Fruit fly (Drosophila melanogaster) whole organism, embryonic: ENCODE data around the gene nst.

Experiments
- Bteb2 ChIP-seq: fragments of 200-800 bp; sonication (Bioruptor generic); optimal IDR thresholded peaks from 2 replicates; lab custom pipeline; 2016; ENCODE audit warnings: missing biosample characterization, missing genetic modification characterization
- CG10462 ChIP-seq: fragments of 200-800 bp; sonication (Bioruptor generic); optimal IDR thresholded peaks from 2 replicates; lab custom pipeline; 2016; ENCODE audit warnings: missing biosample characterization, missing genetic modification characterization
- CG10959 ChIP-seq: fragments of 200-800 bp; sonication (Bioruptor generic); IDR thresholded peaks from 2 replicates; pipeline ENCODE4 v1.3.6; 2022; ENCODE audit warnings: missing biosample characterization, missing genetic modification characterization
- CG11085 ChIP-seq: fragments of 200-800 bp; sonication (Bioruptor generic); IDR thresholded peaks from 2 replicates; pipeline ENCODE4 v1.3.6; 2022; ENCODE audit warnings: missing biosample characterization, missing genetic modification characterization
- CG11560 ChIP-seq: fragments of 200-800 bp; sonication (Bioruptor generic); IDR thresholded peaks from 3 replicates; pipeline ENCODE4 v1.3.6; 2022; ENCODE audit warnings: missing biosample characterization, missing genetic modification characterization
- CG13287 ChIP-seq: fragments of 200-800 bp; sonication (Bioruptor generic); IDR thresholded peaks from 2 replicates; pipeline ENCODE4 v1.3.6; 2022; ENCODE audit warnings: missing biosample characterization, missing genetic modification characterization; ENCODE audit not compliant: partially characterized antibody
- CG15073 ChIP-seq: fragments of 200-800 bp; sonication (Bioruptor generic); optimal IDR thresholded peaks from 2 replicates; lab custom pipeline; 2016; ENCODE audit warnings: missing biosample characterization, missing genetic modification characterization
- CG15514 ChIP-seq: fragments of 200-800 bp; sonication (Bioruptor generic); optimal IDR thresholded peaks from 3 replicates; lab custom pipeline; 2017; ENCODE audit warnings: missing biosample characterization, missing genetic modification characterization, mild to moderate bottlenecking, moderate library complexity, missing genetic modification reagents
- CG17328 ChIP-seq: fragments of 200-800 bp; sonication (Bioruptor generic); IDR thresholded peaks from 2 replicates; pipeline ENCODE4 v1.3.6; 2022; ENCODE audit warnings: missing biosample characterization, missing genetic modification characterization
- CG2678 ChIP-seq: fragments of 200-800 bp; sonication (Bioruptor generic); optimal IDR thresholded peaks from 3 replicates; lab custom pipeline; 2019; ENCODE audit warnings: missing biosample characterization, mild to moderate bottlenecking, missing genetic modification characterization, moderate library complexity
- CG30431 ChIP-seq: fragments of 200-800 bp; sonication (Bioruptor generic); optimal IDR thresholded peaks from 2 replicates; lab custom pipeline; 2017; ENCODE audit warnings: missing biosample characterization, missing genetic modification characterization
- CG31388 ChIP-seq: fragments of 200-800 bp; sonication (Bioruptor generic); optimal IDR thresholded peaks from 2 replicates; lab custom pipeline; 2016; ENCODE audit warnings: missing biosample characterization, missing genetic modification characterization
- CG3281 ChIP-seq: fragments of 200-800 bp; sonication (Bioruptor generic); optimal IDR thresholded peaks from 3 replicates; lab custom pipeline; 2017; ENCODE audit warnings: missing biosample characterization, mild to moderate bottlenecking, missing genetic modification characterization
- CG34224 ChIP-seq: fragments of 200-800 bp; sonication (Bioruptor generic); IDR thresholded peaks from 3 replicates; pipeline ENCODE4 v1.3.6; 2022; ENCODE audit warnings: missing biosample characterization, missing genetic modification characterization; ENCODE audit not compliant: partially characterized antibody
- CG3847 ChIP-seq: fragments of 200-800 bp; sonication (Bioruptor generic); IDR thresholded peaks from 2 replicates; pipeline ENCODE4 v1.3.6; 2022; ENCODE audit warnings: missing biosample characterization, missing genetic modification characterization
- CG4820 ChIP-seq: fragments of 200-800 bp; sonication (Bioruptor generic); optimal IDR thresholded peaks from 3 replicates; lab custom pipeline; 2016; ENCODE audit warnings: missing biosample characterization, missing genetic modification characterization
- CG8359 ChIP-seq: fragments of 200-800 bp; sonication (Bioruptor generic); optimal IDR thresholded peaks from 2 replicates; lab custom pipeline; 2017; ENCODE audit warnings: missing biosample characterization, mild to moderate bottlenecking, missing genetic modification characterization, borderline replicate concordance
- CG9727 ChIP-seq: fragments of 200-800 bp; sonication (Bioruptor generic); optimal IDR thresholded peaks from 3 replicates; lab custom pipeline; 2017; ENCODE audit warnings: missing biosample characterization, mild to moderate bottlenecking, missing genetic modification characterization
- CG9932 ChIP-seq: fragments of 200-800 bp; sonication (Bioruptor generic); IDR thresholded peaks from 2 replicates; pipeline ENCODE4 v1.3.6; 2022; ENCODE audit warnings: missing biosample characterization, missing genetic modification characterization
- CrebB ChIP-seq: fragments of 200-800 bp; sonication (Bioruptor generic); optimal IDR thresholded peaks from 3 replicates; lab custom pipeline; 2018; ENCODE audit warnings: missing biosample characterization, mild to moderate bottlenecking, missing genetic modification characterization
- Dp ChIP-seq: fragments of 200-800 bp; sonication (Bioruptor generic); optimal IDR thresholded peaks from 2 replicates; lab custom pipeline; 2018; ENCODE audit warnings: missing biosample characterization, mild to moderate bottlenecking, missing genetic modification characterization, moderate library complexity
- Fer2 ChIP-seq: fragments of 200-800 bp; sonication (Bioruptor generic); optimal IDR thresholded peaks from 2 replicates; lab custom pipeline; 2018; ENCODE audit warnings: missing biosample characterization, mild to moderate bottlenecking, missing genetic modification characterization, moderate library complexity
- Hr3 ChIP-seq: fragments of 200-800 bp; sonication (Bioruptor generic); optimal IDR thresholded peaks from 3 replicates; lab custom pipeline; 2016; ENCODE audit warnings: missing biosample characterization, missing genetic modification characterization
- Jarid2 ChIP-seq: fragments of 200-800 bp; sonication (Bioruptor generic); optimal IDR thresholded peaks from 3 replicates; lab custom pipeline; 2017; ENCODE audit warnings: mild to moderate bottlenecking, missing biosample characterization, missing genetic modification reagents, missing genetic modification characterization
- MBD-R2 ChIP-seq: fragments of 200-800 bp; sonication (Bioruptor generic); IDR thresholded peaks from 2 replicates; pipeline ENCODE4 v1.3.6; 2022; ENCODE audit warnings: missing biosample characterization, missing genetic modification characterization
- NC2α ChIP-seq: fragments of 200-800 bp; sonication (Bioruptor generic); optimal IDR thresholded peaks from 2 replicates; lab custom pipeline; 2016; ENCODE audit warnings: missing biosample characterization, missing genetic modification characterization
- Pdp1 ChIP-seq, 2 experiments: fragments of 200-800 bp; sonication (Bioruptor generic); optimal IDR thresholded peaks; 3 replicates each; lab custom pipeline; 2016; ENCODE audit warnings: missing biosample characterization in 2 of 2, missing genetic modification characterization in 2 of 2, mild to moderate bottlenecking in 1 of 2, moderate library complexity in 1 of 2
- Sry-δ ChIP-seq: fragments of 200-800 bp; sonication (Bioruptor generic); optimal IDR thresholded peaks from 2 replicates; lab custom pipeline; 2016; ENCODE audit warnings: missing biosample characterization, missing genetic modification characterization
- Ssrp ChIP-seq: fragments of 200-800 bp; sonication (Bioruptor generic); optimal IDR thresholded peaks from 2 replicates; lab custom pipeline; 2018; ENCODE audit warnings: missing biosample characterization, mild to moderate bottlenecking, missing genetic modification characterization, moderate library complexity
- ase ChIP-seq: fragments of 200-800 bp; sonication (Bioruptor generic); IDR thresholded peaks from 3 replicates; pipeline ENCODE4 v1.3.6; 2022; ENCODE audit warnings: missing biosample characterization, missing genetic modification characterization
- bab2 ChIP-seq: fragments of 200-800 bp; sonication (Bioruptor generic); optimal IDR thresholded peaks from 2 replicates; lab custom pipeline; 2016; ENCODE audit warnings: missing biosample characterization, missing genetic modification characterization
- chinmo ChIP-seq: fragments of 200-800 bp; sonication (Bioruptor generic); IDR thresholded peaks from 4 replicates; pipeline ENCODE4 v1.3.6; 2022; ENCODE audit warnings: missing biosample characterization, missing genetic modification characterization; ENCODE audit not compliant: partially characterized antibody
- corto ChIP-seq: fragments of 200-800 bp; sonication (Bioruptor generic); optimal IDR thresholded peaks from 2 replicates; lab custom pipeline; 2016; ENCODE audit warnings: missing biosample characterization, mild to moderate bottlenecking, missing genetic modification characterization, moderate library complexity
- crc ChIP-seq: fragments of 200-800 bp; sonication (Bioruptor generic); optimal IDR thresholded peaks from 2 replicates; lab custom pipeline; 2016; ENCODE audit warnings: missing biosample characterization, missing genetic modification characterization
- dpn ChIP-seq, 2 experiments: fragments of 200-800 bp; sonication (Bioruptor generic); optimal IDR thresholded peaks; 3 replicates each; lab custom pipeline; 2016; ENCODE audit warnings: missing biosample characterization in 2 of 2, missing genetic modification characterization in 2 of 2
- gcm2 ChIP-seq: fragments of 200-800 bp; sonication (Bioruptor generic); optimal IDR thresholded peaks from 2 replicates; lab custom pipeline; 2016; ENCODE audit warnings: missing biosample characterization, missing genetic modification characterization
- grau ChIP-seq: fragments of 200-800 bp; optimal IDR thresholded peaks from 3 replicates; lab custom pipeline; 2019; ENCODE audit warnings: missing biosample characterization, mild to moderate bottlenecking, missing genetic modification characterization, moderate library complexity
- h ChIP-seq: fragments of >200 bp; optimal IDR thresholded peaks from 2 replicates; lab custom pipeline; 2017
- hth ChIP-seq: fragments of >200 bp; optimal IDR thresholded peaks from 2 replicates; lab custom pipeline; 2017; ENCODE audit warnings: inconsistent platforms
- pnt ChIP-seq: fragments of 200-800 bp; sonication (Bioruptor generic); optimal IDR thresholded peaks from 3 replicates; lab custom pipeline; 2016; ENCODE audit warnings: missing biosample characterization, missing genetic modification characterization
- pros ChIP-seq: fragments of 200-800 bp; sonication (Bioruptor generic); optimal IDR thresholded peaks from 3 replicates; lab custom pipeline; 2019; ENCODE audit warnings: missing biosample characterization, mild to moderate bottlenecking, missing genetic modification characterization, moderate library complexity
- pzg ChIP-seq: fragments of 200-800 bp; sonication (Bioruptor generic); optimal IDR thresholded peaks from 3 replicates; lab custom pipeline; 2018; ENCODE audit warnings: missing biosample characterization, mild to moderate bottlenecking, missing genetic modification characterization, moderate library complexity
- row ChIP-seq: fragments of 200-800 bp; sonication (Bioruptor generic); IDR thresholded peaks from 3 replicates; pipeline ENCODE4 v1.3.6; 2022; ENCODE audit warnings: missing biosample characterization, missing genetic modification characterization
- salm ChIP-seq: fragments of 200-800 bp; sonication (Bioruptor generic); optimal IDR thresholded peaks from 2 replicates; lab custom pipeline; 2018; ENCODE audit warnings: missing biosample characterization, mild to moderate bottlenecking, missing genetic modification characterization
- sens ChIP-seq: fragments of 200-800 bp; sonication (Bioruptor generic); peaks from one replicate; lab custom pipeline; 2016; ENCODE audit warnings: missing biosample characterization, missing genetic modification characterization
- sqz ChIP-seq: fragments of 200-800 bp; sonication (Bioruptor generic); optimal IDR thresholded peaks from 3 replicates; lab custom pipeline; 2018; ENCODE audit warnings: missing biosample characterization, mild to moderate bottlenecking, missing genetic modification characterization
- sr ChIP-seq: fragments of 200-800 bp; sonication (Bioruptor generic); IDR thresholded peaks from 3 replicates; pipeline ENCODE4 v1.3.6; 2022; ENCODE audit warnings: missing biosample characterization, missing genetic modification characterization
- toy ChIP-seq: fragments of 200-800 bp; sonication (Bioruptor generic); IDR thresholded peaks from 2 replicates; pipeline ENCODE4 v1.3.6; 2022; ENCODE audit warnings: missing biosample characterization, missing genetic modification characterization
- trem ChIP-seq: fragments of 200-800 bp; optimal IDR thresholded peaks from 3 replicates; lab custom pipeline; 2019; ENCODE audit warnings: missing biosample characterization, mild to moderate bottlenecking, missing genetic modification characterization, moderate library complexity
- zen2 ChIP-seq: fragments of 200-800 bp; sonication (Bioruptor generic); IDR thresholded peaks from 3 replicates; pipeline ENCODE4 v1.3.6; 2022; ENCODE audit warnings: missing biosample characterization, missing genetic modification characterization; ENCODE audit not compliant: partially characterized antibody

Gene nst

DNA sequence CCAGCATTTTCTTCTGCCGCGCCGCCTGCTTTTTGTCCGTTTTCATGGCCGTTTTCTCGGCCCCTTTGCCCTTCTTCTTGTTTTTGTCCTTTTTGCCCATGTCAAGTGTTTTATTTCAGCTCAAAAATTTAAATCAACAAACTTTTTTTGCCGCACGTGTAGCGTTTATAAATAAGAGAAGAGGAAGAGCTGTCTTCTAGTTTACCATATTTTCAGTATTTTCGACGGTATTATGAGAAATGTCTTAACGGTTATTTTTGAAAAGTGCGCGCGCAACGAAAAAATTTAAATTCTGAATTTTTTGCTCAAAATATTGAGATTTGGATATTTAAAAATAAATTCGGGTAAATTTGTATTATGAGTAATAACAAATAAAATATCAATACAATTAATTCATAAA is 7.2 kb upstream of the nst start, which contains the start of gene CG4069 (continued):
- TF ChIP-seq crc (GFP tag; lab: Kevin White, UChicago) = no peak
- TF ChIP-seq, all 482 proteins: peak for 25

DNA sequence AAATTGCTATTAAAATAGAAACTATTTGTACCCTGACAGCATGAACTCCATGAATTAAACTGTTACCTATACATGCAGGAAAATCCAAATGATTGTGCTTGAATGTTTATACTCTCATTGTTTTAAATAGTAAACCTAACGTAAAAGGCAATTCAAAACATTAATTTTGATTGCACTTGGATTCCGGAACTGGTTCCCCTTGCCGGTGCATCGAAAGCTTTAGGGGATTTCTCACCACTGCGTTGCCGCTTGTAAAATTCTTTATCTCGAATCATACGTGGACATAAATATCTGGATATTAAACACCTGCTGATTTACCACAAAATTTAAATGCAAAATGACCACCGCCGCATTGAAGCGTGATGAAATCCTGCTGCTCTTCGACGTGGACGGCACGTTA is 4.3 kb upstream of the nst start, which contains the start of gene Pmm2:
Gene Pmm2, plus strand, starts transcription at position 273 of the 400 bp plus-strand sequence.
- TF ChIP-seq CrebB (tag; lab: Kevin White, UChicago) = no peak
- no peak for TF ChIP-seq pros (GFP tag; lab: Kevin White, UChicago)
- TF ChIP-seq Dp (GFP tag; lab: Kevin White, UChicago) = peak; percentile 26
- no peak for TF ChIP-seq CG10959 (GFP tag; lab: Robert Waterston, UW)
- TF ChIP-seq CG9932 (GFP tag; lab: Robert Waterston, UW) = no peak
- no peak for TF ChIP-seq gcm2 (GFP tag; lab: Kevin White, UChicago)
- TF ChIP-seq ase (GFP tag; lab: Robert Waterston, UW) = no peak
- no peak for TF ChIP-seq sr (GFP tag; lab: Robert Waterston, UW)
- TF ChIP-seq CG3847 (GFP tag; lab: Robert Waterston, UW) = no peak
- TF ChIP-seq Sry-δ (GFP tag; lab: Kevin White, UChicago) = no peak
- peak; percentile 36 for TF ChIP-seq pzg (GFP tag; lab: Kevin White, UChicago)
- peak; percentile 23; the same call in 1 of the 3 replicates for TF ChIP-seq row (GFP tag; lab: Robert Waterston, UW)
- no peak for TF ChIP-seq CG2678 (tag; lab: Kevin White, UChicago)
- no peak for TF ChIP-seq CG10462 (GFP tag; lab: Kevin White, UChicago)
- TF ChIP-seq CG17328 (GFP tag; lab: Robert Waterston, UW) = 0 out of 2 replicates have a peak, but pooled peaks have one; percentile 10
- peak; percentile 99 for TF ChIP-seq CG15514 (GFP tag; lab: Kevin White, UChicago)
- TF ChIP-seq CG30431 (GFP tag; lab: Kevin White, UChicago) = no peak
- TF ChIP-seq NC2α (GFP tag; lab: Kevin White, UChicago) = no peak
- no peak for TF ChIP-seq CG8359 (GFP tag; lab: Kevin White, UChicago)
- TF ChIP-seq sens (GFP tag; lab: Kevin White, UChicago) = peak; percentile 57
- no peak for TF ChIP-seq CG11085 (GFP tag; lab: Robert Waterston, UW)
- TF ChIP-seq CG11560 (tag; lab: Robert Waterston, UW) = no peak
- TF ChIP-seq pnt (GFP tag; lab: Kevin White, UChicago) = no peak
- TF ChIP-seq Pdp1 (GFP tag; optimal IDR thresholded peaks at IDR 0.05; lab: Kevin White, UChicago) = no peak
- TF ChIP-seq Ssrp (tag; lab: Kevin White, UChicago) = no peak
- no peak for TF ChIP-seq Hr3 (GFP tag; lab: Kevin White, UChicago)
- no peak for TF ChIP-seq Jarid2 (GFP tag; lab: Kevin White, UChicago)
- no peak for TF ChIP-seq toy (GFP tag; lab: Robert Waterston, UW)
- peak; percentile 19 for TF ChIP-seq grau (tag; lab: Kevin White, UChicago)
- no peak for TF ChIP-seq CG4820 (GFP tag; lab: Kevin White, UChicago)
- TF ChIP-seq MBD-R2 (GFP tag; lab: Robert Waterston, UW) = peak; percentile 42; the same call in 1 of the 2 replicates
- TF ChIP-seq chinmo (GFP tag; lab: Robert Waterston, UW) = peak; percentile 96
- TF ChIP-seq CG15073 (GFP tag; lab: Kevin White, UChicago) = no peak
- TF ChIP-seq sqz (GFP tag; lab: Kevin White, UChicago) = no peak
- TF ChIP-seq corto (GFP tag; lab: Kevin White, UChicago) = no peak
- TF ChIP-seq hth = no peak
- no peak for TF ChIP-seq salm (tag; lab: Kevin White, UChicago)
- peak; percentile 41 for TF ChIP-seq CG13287 (GFP tag; lab: Robert Waterston, UW)
- no peak; the same call in 2 of the 3 replicates for TF ChIP-seq CG34224 (GFP tag; lab: Robert Waterston, UW)
- TF ChIP-seq Fer2 (tag; lab: Kevin White, UChicago) = no peak
- TF ChIP-seq bab2 (GFP tag; lab: Kevin White, UChicago) = no peak
- TF ChIP-seq zen2 (GFP tag; lab: Robert Waterston, UW) = no peak
- TF ChIP-seq trem = peak; percentile 3
- TF ChIP-seq CG9727 = no peak
- no peak for TF ChIP-seq h (lab: Kevin White, UChicago)
- no peak for TF ChIP-seq CG31388 (GFP tag; lab: Kevin White, UChicago)
- TF ChIP-seq dpn (GFP tag; optimal IDR thresholded peaks at IDR 0.05; lab: Kevin White, UChicago) = no peak
- no peak for TF ChIP-seq CG3281 (GFP tag; lab: Kevin White, UChicago)
- no peak for TF ChIP-seq Bteb2 (GFP tag; lab: Kevin White, UChicago)
